Comparison of ENCODE assay signal across 1 fruit fly cellular context in the genomic region with DNA sequence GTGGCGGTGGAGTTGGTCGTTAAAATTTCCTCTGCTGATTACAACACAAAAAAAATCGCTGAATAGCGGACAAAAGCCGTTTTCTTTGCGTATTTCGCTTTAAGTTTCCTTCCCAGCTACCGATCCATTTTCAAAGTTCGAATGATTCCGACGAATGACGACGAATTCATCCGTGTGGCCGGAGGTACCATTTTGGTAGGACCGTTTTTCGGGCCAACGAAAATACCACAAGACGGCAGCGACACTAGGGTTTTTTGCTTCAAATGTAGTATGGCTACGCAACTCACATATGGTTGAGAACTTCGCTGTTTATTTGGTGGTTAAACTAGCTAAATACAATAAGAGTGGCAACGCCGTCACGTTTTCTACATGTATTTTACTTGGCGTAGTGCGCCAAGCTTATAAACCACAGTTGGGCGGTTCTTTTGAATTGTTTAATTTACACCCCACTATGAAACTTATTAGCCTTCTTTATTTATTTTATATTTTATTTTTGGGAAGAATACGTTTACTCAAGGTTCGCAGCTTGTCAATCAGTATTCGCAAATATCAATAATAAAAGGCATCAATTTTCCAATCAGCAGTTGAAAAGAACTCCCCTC.
A peak's percentile ranks its signal among the peaks of the same experiment; 100 is the strongest.
TF ChIP-seq lines count a peak whose summit lies in the region.

A gene (minus strand): TSS at position 179 of the 602 bp plus-strand sequence.

TF ChIP-seq in whole organism, embryonic, 481 proteins besides CTCF, POLR2A, EP300 and RAD21 (continued from another document and continues in another):
- TF ChIP-seq Antp (GFP tag; optimal IDR thresholded peaks at IDR 0.05; lab: Kevin White, UChicago) (peak; percentile 14), Hr51 (GFP tag; optimal IDR thresholded peaks at IDR 0.05; lab: Kevin White, UChicago) (peak; percentile 28 to 55), CG13296 (GFP tag; optimal IDR thresholded peaks at IDR 0.05; lab: Kevin White, UChicago) (peak; percentile 73), Lim3 (GFP tag; IDR thresholded peaks at IDR 0.05; lab: Robert Waterston, UW) (no peak), CG7963 (GFP tag; IDR thresholded peaks at IDR 0.05; lab: Robert Waterston, UW; ENCODE audit: partially characterized antibody) (no peak), slp2 (GFP tag; optimal IDR thresholded peaks at IDR 0.05; lab: Kevin White, UChicago) (no peak), onecut (GFP tag; IDR thresholded peaks at IDR 0.05; lab: Robert Waterston, UW) (no peak; the same call in 1 of the 2 replicates), CG6765 (GFP tag; optimal IDR thresholded peaks at IDR 0.05; lab: Kevin White, UChicago) (peak; percentile 81), chif (GFP tag; optimal IDR thresholded peaks at IDR 0.05; lab: Kevin White, UChicago) (peak in 1 of 2 experiments; percentile 42), Jarid2 (GFP tag; optimal IDR thresholded peaks at IDR 0.05; lab: Kevin White, UChicago) (peak; percentile 91), gcm (GFP tag; optimal IDR thresholded peaks at IDR 0.05; lab: Kevin White, UChicago) (peak; percentile 28), Sin3A (optimal IDR thresholded peaks at IDR 0.05; lab: Kevin White, UChicago) (peak; percentile 76), nau (GFP tag; optimal IDR thresholded peaks at IDR 0.05; lab: Kevin White, UChicago) (peak; percentile 63), CG10431 (GFP tag; optimal IDR thresholded peaks at IDR 0.05; lab: Kevin White, UChicago) (peak; percentile 60), CG10209 (GFP tag; optimal IDR thresholded peaks at IDR 0.05; lab: Kevin White, UChicago) (peak; percentile 13), CG30403 (GFP tag; optimal IDR thresholded peaks at IDR 0.05; lab: Kevin White, UChicago) (peak; percentile 25), CG17912 (GFP tag; optimal IDR thresholded peaks at IDR 0.05; lab: Kevin White, UChicago) (peak; percentile 60), MESR4 (GFP tag; optimal IDR thresholded peaks at IDR 0.05; lab: Kevin White, UChicago) (peak; percentile 85), CG15514 (GFP tag; optimal IDR thresholded peaks at IDR 0.05; lab: Kevin White, UChicago) (peak; percentile 93), lilli (GFP tag; optimal IDR thresholded peaks at IDR 0.05; lab: Kevin White, UChicago) (peak; percentile 17), CG15479 (GFP tag; optimal IDR thresholded peaks at IDR 0.05; lab: Kevin White, UChicago) (peak; percentile 17), CG13894 (tag; optimal IDR thresholded peaks at IDR 0.05; lab: Kevin White, UChicago) (peak; percentile 87), Ets97D (GFP tag; optimal IDR thresholded peaks at IDR 0.05; lab: Kevin White, UChicago) (peak; percentile 96), CG14710 (tag; optimal IDR thresholded peaks at IDR 0.05; lab: Kevin White, UChicago) (peak; percentile 90), Eip74EF (GFP tag; optimal IDR thresholded peaks at IDR 0.05; lab: Kevin White, UChicago) (peak in 1 of 2 experiments; percentile 67), CG1792 (GFP tag; optimal IDR thresholded peaks at IDR 0.05; lab: Kevin White, UChicago) (peak; percentile 9), Stat92E (GFP tag; optimal IDR thresholded peaks at IDR 0.05; lab: Kevin White, UChicago) (peak in 1 of 3 experiments; percentile 91), gem (tag; optimal IDR thresholded peaks at IDR 0.05; lab: Kevin White, UChicago) (peak; percentile 42), phol (tag; optimal IDR thresholded peaks at IDR 0.05; lab: Kevin White, UChicago) (peak; percentile 88), CG13624 (GFP tag; optimal IDR thresholded peaks at IDR 0.05; lab: Kevin White, UChicago) (peak; percentile 60), CG8359 (GFP tag; optimal IDR thresholded peaks at IDR 0.05; lab: Kevin White, UChicago; ENCODE audit: borderline replicate concordance) (no peak), CG4854 (GFP tag; optimal IDR thresholded peaks at IDR 0.05; lab: Kevin White, UChicago) (no peak), CG12155 (GFP tag; optimal IDR thresholded peaks at IDR 0.05; lab: Kevin White, UChicago) (peak; percentile 54), lov (optimal IDR thresholded peaks at IDR 0.05; lab: Kevin White, UChicago) (no peak), lov (GFP tag; IDR thresholded peaks at IDR 0.05; lab: Robert Waterston, UW) (no peak), Hmr (GFP tag; optimal IDR thresholded peaks at IDR 0.05; lab: Kevin White, UChicago) (peak; percentile 96), CG17802 (tag; optimal IDR thresholded peaks at IDR 0.05; lab: Kevin White, UChicago) (no peak), caup (GFP tag; optimal IDR thresholded peaks at IDR 0.05; lab: Kevin White, UChicago; ENCODE audit: severe bottlenecking) (peak; percentile 82), D19B (GFP tag; optimal IDR thresholded peaks at IDR 0.05; lab: Kevin White, UChicago) (no peak), HLH3B (GFP tag; IDR thresholded peaks at IDR 0.05; lab: Robert Waterston, UW) (no peak), Fer1 (GFP tag; optimal IDR thresholded peaks at IDR 0.05; lab: Kevin White, UChicago) (peak; percentile 82), gro (GFP tag; optimal IDR thresholded peaks at IDR 0.05; lab: Kevin White, UChicago) (peak; percentile 83), Spps (tag; optimal IDR thresholded peaks at IDR 0.05; lab: Kevin White, UChicago) (peak; percentile 46), CG4617 (GFP tag; optimal IDR thresholded peaks at IDR 0.05; lab: Kevin White, UChicago; ENCODE audit: borderline replicate concordance) (peak; percentile 15), CG2712 (tag; optimal IDR thresholded peaks at IDR 0.05; lab: Kevin White, UChicago) (peak; percentile 71), ftz-f1 (GFP tag; optimal IDR thresholded peaks at IDR 0.05; lab: Kevin White, UChicago) (no peak), BEAF-32 (GFP tag; optimal IDR thresholded peaks at IDR 0.05; lab: Kevin White, UChicago) (peak; percentile 61), vfl (GFP tag; optimal IDR thresholded peaks at IDR 0.05; lab: Kevin White, UChicago) (peak; percentile 25), CG17359 (tag; optimal IDR thresholded peaks at IDR 0.05; lab: Kevin White, UChicago) (peak; percentile 38), CG13775 (GFP tag; optimal IDR thresholded peaks at IDR 0.05; lab: Kevin White, UChicago) (peak; percentile 1), CG3281 (GFP tag; optimal IDR thresholded peaks at IDR 0.05; lab: Kevin White, UChicago) (peak; percentile 72), Sry-δ (GFP tag; optimal IDR thresholded peaks at IDR 0.05; lab: Kevin White, UChicago) (peak; percentile 67), MTF-1 (GFP tag; optimal IDR thresholded peaks at IDR 0.05; lab: Kevin White, UChicago; ENCODE audit: borderline replicate concordance) (peak; percentile 45), zen (tag; optimal IDR thresholded peaks at IDR 0.05; lab: Kevin White, UChicago) (peak; percentile 41), CG12219 (GFP tag; optimal IDR thresholded peaks at IDR 0.05; lab: Kevin White, UChicago) (peak; percentile 40), CG34376 (GFP tag; optimal IDR thresholded peaks at IDR 0.05; lab: Kevin White, UChicago) (peak; percentile 93), CG6854 (GFP tag; optimal IDR thresholded peaks at IDR 0.05; lab: Kevin White, UChicago) (peak; percentile 60), btn (GFP tag; optimal IDR thresholded peaks at IDR 0.05; lab: Kevin White, UChicago) (peak; percentile 57), Dref (GFP tag; IDR thresholded peaks at IDR 0.05; lab: Robert Waterston, UW) (no peak), CG15601 (tag; optimal IDR thresholded peaks at IDR 0.05; lab: Kevin White, UChicago) (peak; percentile 86), kah (GFP tag; optimal IDR thresholded peaks at IDR 0.05; lab: Kevin White, UChicago) (no peak), CG12391 (tag; optimal IDR thresholded peaks at IDR 0.05; lab: Kevin White, UChicago) (peak; percentile 66), fd102C (GFP tag; optimal IDR thresholded peaks at IDR 0.05; lab: Kevin White, UChicago) (peak; percentile 14), CG12299 (tag; optimal IDR thresholded peaks at IDR 0.05; lab: Kevin White, UChicago) (peak; percentile 54), CG3995 (GFP tag; optimal IDR thresholded peaks at IDR 0.05; lab: Kevin White, UChicago) (no peak), CG8924 (tag; optimal IDR thresholded peaks at IDR 0.05; lab: Kevin White, UChicago) (peak; percentile 48), CG8290 (GFP tag; optimal IDR thresholded peaks at IDR 0.05; lab: Kevin White, UChicago) (peak; percentile 60), CG8290 (tag; optimal IDR thresholded peaks at IDR 0.05; lab: Kevin White, UChicago) (peak; percentile 23 to 90), CG8944 (GFP tag; optimal IDR thresholded peaks at IDR 0.05; lab: Kevin White, UChicago) (peak; percentile 19), CG16863 (GFP tag; optimal IDR thresholded peaks at IDR 0.05; lab: Kevin White, UChicago) (peak; percentile 9), CG31441 (GFP tag; IDR thresholded peaks at IDR 0.05; lab: Robert Waterston, UW) (no peak), sug (tag; optimal IDR thresholded peaks at IDR 0.05; lab: Kevin White, UChicago) (peak; percentile 67), her (GFP tag; optimal IDR thresholded peaks at IDR 0.05; lab: Kevin White, UChicago) (peak; percentile 74), grn (GFP tag; optimal IDR thresholded peaks at IDR 0.05; lab: Kevin White, UChicago) (no peak), cwo (GFP tag; optimal IDR thresholded peaks at IDR 0.05; lab: Kevin White, UChicago) (peak; percentile 10), dmrt11E (tag; optimal IDR thresholded peaks at IDR 0.05; lab: Kevin White, UChicago) (peak; percentile 20), kay (GFP tag; optimal IDR thresholded peaks at IDR 0.05; lab: Kevin White, UChicago) (peak; percentile 10), Pdp1 (GFP tag; optimal IDR thresholded peaks at IDR 0.05; lab: Kevin White, UChicago) (peak in 1 of 2 experiments; percentile 75), tll (GFP tag; optimal IDR thresholded peaks at IDR 0.05; lab: Kevin White, UChicago) (no peak), CG9932 (GFP tag; IDR thresholded peaks at IDR 0.05; lab: Robert Waterston, UW) (no peak), CG10147 (GFP tag; optimal IDR thresholded peaks at IDR 0.05; lab: Kevin White, UChicago) (peak; percentile 62), eve (GFP tag; optimal IDR thresholded peaks at IDR 0.05; lab: Kevin White, UChicago) (no peak), CG30020 (tag; optimal IDR thresholded peaks at IDR 0.05; lab: Kevin White, UChicago) (peak; percentile 30), CG33213 (GFP tag; optimal IDR thresholded peaks at IDR 0.05; lab: Kevin White, UChicago) (peak; percentile 93), shn (GFP tag; optimal IDR thresholded peaks at IDR 0.05; lab: Kevin White, UChicago) (peak; percentile 37), Hr78 (GFP tag; optimal IDR thresholded peaks at IDR 0.05; lab: Kevin White, UChicago) (peak in 1 of 2 experiments; percentile 28), Trl (optimal IDR thresholded peaks at IDR 0.05; lab: Kevin White, UChicago) (no peak), Trl (GFP tag; optimal IDR thresholded peaks at IDR 0.05; lab: Kevin White, UChicago) (peak; percentile 14), CG31365 (tag; optimal IDR thresholded peaks at IDR 0.05; lab: Kevin White, UChicago) (peak; percentile 70), CG2678 (tag; optimal IDR thresholded peaks at IDR 0.05; lab: Kevin White, UChicago) (peak; percentile 50), Taf1 (GFP tag; IDR thresholded peaks at IDR 0.05; lab: Robert Waterston, UW) (no peak), CG11085 (GFP tag; IDR thresholded peaks at IDR 0.05; lab: Robert Waterston, UW) (no peak), Xbp1 (GFP tag; optimal IDR thresholded peaks at IDR 0.05; lab: Kevin White, UChicago) (peak; percentile 28), CG2202 (tag; optimal IDR thresholded peaks at IDR 0.05; lab: Kevin White, UChicago) (peak; percentile 35), CG7987 (GFP tag; optimal IDR thresholded peaks at IDR 0.05; lab: Kevin White, UChicago) (peak; percentile 81), CG34422 (GFP tag; IDR thresholded peaks at IDR 0.05; lab: Robert Waterston, UW) (no peak), CG12659 (GFP tag; optimal IDR thresholded peaks at IDR 0.05; lab: Kevin White, UChicago) (peak; percentile 91), nom (GFP tag; optimal IDR thresholded peaks at IDR 0.05; lab: Kevin White, UChicago) (peak; percentile 90), CG14441 (GFP tag; IDR thresholded peaks at IDR 0.05; lab: Robert Waterston, UW) (no peak), CG6813 (GFP tag; optimal IDR thresholded peaks at IDR 0.05; lab: Kevin White, UChicago) (peak; percentile 34), Med (GFP tag; lab: Kevin White, UChicago) (peak; percentile 96), CG4820 (GFP tag; optimal IDR thresholded peaks at IDR 0.05; lab: Kevin White, UChicago) (peak; percentile 22), disco-r (GFP tag; optimal IDR thresholded peaks at IDR 0.05; lab: Kevin White, UChicago) (no peak), CG8478 (optimal IDR thresholded peaks at IDR 0.05; lab: Kevin White, UChicago) (peak; percentile 39), nerfin-1 (tag; optimal IDR thresholded peaks at IDR 0.05; lab: Kevin White, UChicago) (peak; percentile 52), pan (optimal IDR thresholded peaks at IDR 0.05; lab: Kevin White, UChicago) (no peak), pan (GFP tag; optimal IDR thresholded peaks at IDR 0.05 in 1 of 2, IDR thresholded peaks at IDR 0.05 in 1 of 2) (no peak), CG4328 (GFP tag; optimal IDR thresholded peaks at IDR 0.05; lab: Kevin White, UChicago) (peak; percentile 63), pum (GFP tag; optimal IDR thresholded peaks at IDR 0.05; lab: Kevin White, UChicago) (peak; percentile 3), CrebB (tag; optimal IDR thresholded peaks at IDR 0.05; lab: Kevin White, UChicago) (peak; percentile 83), Abd-B (GFP tag; optimal IDR thresholded peaks at IDR 0.05; lab: Kevin White, UChicago) (no peak), Atf-2 (GFP tag; optimal IDR thresholded peaks at IDR 0.05; lab: Kevin White, UChicago) (peak; percentile 37), Doc2 (GFP tag; IDR thresholded peaks at IDR 0.05; lab: Robert Waterston, UW) (no peak), h (optimal IDR thresholded peaks at IDR 0.05; lab: Kevin White, UChicago) (no peak), run (tag; optimal IDR thresholded peaks at IDR 0.05; lab: Kevin White, UChicago) (peak; percentile 82), slou (GFP tag; optimal IDR thresholded peaks at IDR 0.05; lab: Kevin White, UChicago) (peak; percentile 5), Dp (GFP tag; optimal IDR thresholded peaks at IDR 0.05; lab: Kevin White, UChicago) (peak; percentile 99), Dek (tag; optimal IDR thresholded peaks at IDR 0.05; lab: Kevin White, UChicago) (peak; percentile 79), CG10543 (GFP tag; optimal IDR thresholded peaks at IDR 0.05; lab: Kevin White, UChicago) (peak; percentile 82), CG13424 (tag; optimal IDR thresholded peaks at IDR 0.05; lab: Kevin White, UChicago) (peak; percentile 49), CoRest (tag; optimal IDR thresholded peaks at IDR 0.05; lab: Kevin White, UChicago) (peak; percentile 62), NC2β (GFP tag; optimal IDR thresholded peaks at IDR 0.05; lab: Kevin White, UChicago) (peak; percentile 23), ERR (GFP tag; optimal IDR thresholded peaks at IDR 0.05; lab: Kevin White, UChicago) (peak; percentile 28), dati (GFP tag; IDR thresholded peaks at IDR 0.05; lab: Robert Waterston, UW) (no peak)
